Fruit fly (Drosophila melanogaster): ENCODE measurements around the gene Manf.

The Manf gene

dm6 chr3R:16331809-16332343 is 17.3 kb upstream of the Manf start (continued):
- peak; percentile 77 for TF ChIP-seq CG7745 (tag; optimal IDR thresholded peaks at IDR 0.05)
- no peak for TF ChIP-seq az2 (GFP tag; optimal IDR thresholded peaks at IDR 0.05)
- TF ChIP-seq ab (GFP tag; optimal IDR thresholded peaks at IDR 0.05) = no peak
- peak; percentile 39 for TF ChIP-seq NC2β (GFP tag; optimal IDR thresholded peaks at IDR 0.05)
- no peak for TF ChIP-seq Sin3A (optimal IDR thresholded peaks at IDR 0.05)
- peak; percentile 57; the same call in 2 of the 3 replicates for TF ChIP-seq zfh1 (GFP tag; IDR thresholded peaks at IDR 0.05)
- peak; percentile 53 for TF ChIP-seq btn (GFP tag; optimal IDR thresholded peaks at IDR 0.05)
- no peak for TF ChIP-seq tll (GFP tag; optimal IDR thresholded peaks at IDR 0.05)
- TF ChIP-seq hb (GFP tag; IDR thresholded peaks at IDR 0.05; ENCODE audit: partially characterized antibody) = no peak
- no peak for TF ChIP-seq lov (optimal IDR thresholded peaks at IDR 0.05)
- peak; percentile 61; the same call in 1 of the 3 replicates for TF ChIP-seq lov (GFP tag; IDR thresholded peaks at IDR 0.05)
- peak; percentile 45; the same call in 1 of the 2 replicates for TF ChIP-seq wdn (GFP tag; IDR thresholded peaks at IDR 0.05)
- no peak for TF ChIP-seq stwl (tag; optimal IDR thresholded peaks at IDR 0.05)
- TF ChIP-seq E2f2 (GFP tag; IDR thresholded peaks at IDR 0.05) = peak; percentile 58; the same call in 1 of the 2 replicates
- peak; percentile 72 for TF ChIP-seq ara (GFP tag; IDR thresholded peaks at IDR 0.05)
- no peak for TF ChIP-seq CG8388 (GFP tag; optimal IDR thresholded peaks at IDR 0.05)
- TF ChIP-seq gro (GFP tag; optimal IDR thresholded peaks at IDR 0.05) = no peak
- TF ChIP-seq CG4328 (GFP tag; optimal IDR thresholded peaks at IDR 0.05) = peak; percentile 73
- TF ChIP-seq CG4282 (GFP tag; optimal IDR thresholded peaks at IDR 0.05) = no peak
- TF ChIP-seq Camta (GFP tag; optimal IDR thresholded peaks at IDR 0.05) = peak; percentile 70
- peak; percentile 71 for TF ChIP-seq NC2α (GFP tag; optimal IDR thresholded peaks at IDR 0.05)
- no peak for TF ChIP-seq CG11504 (tag; optimal IDR thresholded peaks at IDR 0.05)
- TF ChIP-seq dati (GFP tag; IDR thresholded peaks at IDR 0.05) = no peak
- 0 out of 3 replicates have a peak, but pooled peaks have one; percentile 61 for TF ChIP-seq CG11695 (GFP tag; IDR thresholded peaks at IDR 0.05)
- no peak for TF ChIP-seq Scr (GFP tag; IDR thresholded peaks at IDR 0.05; ENCODE audit: partially characterized antibody)
- TF ChIP-seq CG4360 (GFP tag; IDR thresholded peaks at IDR 0.05) = no peak
- TF ChIP-seq caup (GFP tag; optimal IDR thresholded peaks at IDR 0.05; ENCODE audit: severe bottlenecking) = peak; percentile 74
- peak; percentile 77 for TF ChIP-seq CG11723 (GFP tag; optimal IDR thresholded peaks at IDR 0.05)
- peak; percentile 31 for TF ChIP-seq CG8924 (tag; optimal IDR thresholded peaks at IDR 0.05)
- peak; percentile 34 for TF ChIP-seq Myb (GFP tag; optimal IDR thresholded peaks at IDR 0.05)
- TF ChIP-seq ranshi (GFP tag; IDR thresholded peaks at IDR 0.05) = peak; percentile 11; the same call in 1 of the 2 replicates
- TF ChIP-seq Eip74EF (GFP tag; optimal IDR thresholded peaks at IDR 0.05) = peak in 1 of 2 experiments; percentile 39
- TF ChIP-seq croc (GFP tag; conservative IDR thresholded peaks at IDR 0.05) = no peak; the same call in 2 of the 3 replicates
- TF ChIP-seq gem (tag; optimal IDR thresholded peaks at IDR 0.05) = peak; percentile 47
- peak; percentile 52 for TF ChIP-seq onecut (GFP tag; IDR thresholded peaks at IDR 0.05)
- no peak for TF ChIP-seq usp (GFP tag; optimal IDR thresholded peaks at IDR 0.05)
- no peak for TF ChIP-seq zen2 (GFP tag; IDR thresholded peaks at IDR 0.05; ENCODE audit: partially characterized antibody)
- peak; percentile 42 for TF ChIP-seq Nf-YB (GFP tag; optimal IDR thresholded peaks at IDR 0.05)
- no peak for TF ChIP-seq ash1 (GFP tag; optimal IDR thresholded peaks at IDR 0.05)
- TF ChIP-seq cato (GFP tag; optimal IDR thresholded peaks at IDR 0.05; ENCODE audit: borderline replicate concordance) = peak; percentile 62
- TF ChIP-seq tup (GFP tag; optimal IDR thresholded peaks at IDR 0.05) = peak; percentile 44
- peak; percentile 54 for TF ChIP-seq CG8359 (GFP tag; optimal IDR thresholded peaks at IDR 0.05; ENCODE audit: borderline replicate concordance)
- peak; percentile 64; the same call in 1 of the 3 replicates for TF ChIP-seq z (GFP tag; IDR thresholded peaks at IDR 0.05)
- peak; percentile 86 for TF ChIP-seq CG8089 (GFP tag; optimal IDR thresholded peaks at IDR 0.05)
- TF ChIP-seq CG16863 (GFP tag; optimal IDR thresholded peaks at IDR 0.05) = peak; percentile 53
- no peak for TF ChIP-seq cas (GFP tag; IDR thresholded peaks at IDR 0.05)
- no peak for TF ChIP-seq disco-r (GFP tag; optimal IDR thresholded peaks at IDR 0.05)
- peak; percentile 41 for TF ChIP-seq BtbVII (GFP tag; optimal IDR thresholded peaks at IDR 0.05)
- no peak for TF ChIP-seq pzg (GFP tag; optimal IDR thresholded peaks at IDR 0.05)
- no peak for TF ChIP-seq cg (GFP tag; optimal IDR thresholded peaks at IDR 0.05)
